Fruit fly (Drosophila melanogaster) whole organism, embryonic: ENCODE data around the gene Mco1.

Experiments used
- B-H2 ChIP-seq: fragments of 200-800 bp; sonication (Bioruptor generic); optimal IDR thresholded peaks from 2 replicates; lab custom pipeline; 2018; ENCODE audit warnings: missing biosample characterization, mild to moderate bottlenecking, missing genetic modification characterization
- BtbVII ChIP-seq: fragments of 200-800 bp; sonication (Bioruptor generic); optimal IDR thresholded peaks from 3 replicates; lab custom pipeline; 2017; ENCODE audit warnings: missing biosample characterization, mild to moderate bottlenecking, missing genetic modification characterization
- CG10147 ChIP-seq: fragments of 200-800 bp; sonication (Bioruptor generic); optimal IDR thresholded peaks from 2 replicates; lab custom pipeline; 2019; ENCODE audit warnings: missing biosample characterization, mild to moderate bottlenecking, missing genetic modification characterization, moderate library complexity
- CG10274 ChIP-seq: fragments of 200-800 bp; sonication (Bioruptor generic); optimal IDR thresholded peaks from 3 replicates; lab custom pipeline; 2017; ENCODE audit warnings: missing biosample characterization, mild to moderate bottlenecking, missing genetic modification characterization
- CG10543 ChIP-seq: fragments of 200-800 bp; sonication (Bioruptor generic); optimal IDR thresholded peaks from 3 replicates; lab custom pipeline; 2017; ENCODE audit warnings: missing biosample characterization, mild to moderate bottlenecking, missing genetic modification characterization, moderate library complexity
- CG11504 ChIP-seq: fragments of 200-800 bp; sonication (Bioruptor generic); optimal IDR thresholded peaks from 3 replicates; lab custom pipeline; 2019; ENCODE audit warnings: missing biosample characterization, mild to moderate bottlenecking, missing genetic modification characterization, moderate library complexity
- CG16779 ChIP-seq: fragments of 200-800 bp; sonication (Bioruptor generic); IDR thresholded peaks from 2 replicates; pipeline ENCODE4 v1.3.6; 2022; ENCODE audit warnings: missing biosample characterization, missing genetic modification characterization
- CG17186 ChIP-seq: fragments of 200-800 bp; sonication (Bioruptor generic); optimal IDR thresholded peaks from 3 replicates; lab custom pipeline; 2017; ENCODE audit warnings: missing biosample characterization, missing genetic modification reagents, missing genetic modification characterization
- CG2120 ChIP-seq: fragments of 200-800 bp; sonication (Bioruptor generic); optimal IDR thresholded peaks from 3 replicates; lab custom pipeline; 2016; ENCODE audit warnings: missing biosample characterization, missing genetic modification characterization
- CG2202 ChIP-seq: fragments of 200-800 bp; sonication (Bioruptor generic); optimal IDR thresholded peaks from 2 replicates; lab custom pipeline; 2018; ENCODE audit warnings: missing biosample characterization, mild to moderate bottlenecking, missing genetic modification characterization
- CG34224 ChIP-seq: fragments of 200-800 bp; sonication (Bioruptor generic); IDR thresholded peaks from 3 replicates; pipeline ENCODE4 v1.3.6; 2022; ENCODE audit warnings: missing biosample characterization, missing genetic modification characterization; ENCODE audit not compliant: partially characterized antibody
- CG3838 ChIP-seq: fragments of 200-800 bp; sonication (Bioruptor generic); optimal IDR thresholded peaks from 3 replicates; lab custom pipeline; 2016; ENCODE audit warnings: missing biosample characterization, missing genetic modification characterization
- CG4360 ChIP-seq: fragments of 200-800 bp; sonication (Bioruptor generic); IDR thresholded peaks from 2 replicates; pipeline ENCODE4 v1.3.6; 2022; ENCODE audit warnings: missing biosample characterization, missing genetic modification characterization
- CG4854 ChIP-seq: fragments of 200-800 bp; sonication (Bioruptor generic); optimal IDR thresholded peaks from 2 replicates; lab custom pipeline; 2016; ENCODE audit warnings: missing biosample characterization, missing genetic modification characterization, inconsistent platforms
- CG6654 ChIP-seq: fragments of 200-800 bp; sonication (Bioruptor generic); optimal IDR thresholded peaks from 2 replicates; lab custom pipeline; 2017; ENCODE audit warnings: missing biosample characterization, mild to moderate bottlenecking, missing genetic modification characterization
- CG7839 ChIP-seq: fragments of 200-800 bp; sonication (Bioruptor generic); optimal IDR thresholded peaks from 3 replicates; lab custom pipeline; 2018; ENCODE audit warnings: missing biosample characterization, mild to moderate bottlenecking, missing genetic modification characterization, moderate library complexity
- CG7987 ChIP-seq: fragments of 200-800 bp; sonication (Bioruptor generic); optimal IDR thresholded peaks from 2 replicates; lab custom pipeline; 2018; ENCODE audit warnings: missing biosample characterization, mild to moderate bottlenecking, missing genetic modification characterization, moderate library complexity
- Hey ChIP-seq: fragments of 200-800 bp; sonication (Bioruptor generic); optimal IDR thresholded peaks from 3 replicates; lab custom pipeline; 2018; ENCODE audit warnings: missing biosample characterization, mild to moderate bottlenecking, missing genetic modification characterization
- Hr3 ChIP-seq: fragments of 200-800 bp; sonication (Bioruptor generic); optimal IDR thresholded peaks from 3 replicates; lab custom pipeline; 2016; ENCODE audit warnings: missing biosample characterization, missing genetic modification characterization
- Hr78 ChIP-seq, 2 experiments: fragments of 200-800 bp in 1 of 2; fragments of >200 bp in 1 of 2; sonication (Bioruptor generic) in 1 of 2; optimal IDR thresholded peaks; 2 replicates each; lab custom pipeline; 2017 to 2019; ENCODE audit warnings: missing biosample characterization in 2 of 2, missing genetic modification characterization in 2 of 2, mild to moderate bottlenecking in 1 of 2, moderate library complexity in 1 of 2
- Mad ChIP-seq: fragments of 200-800 bp; sonication (Bioruptor generic); optimal IDR thresholded peaks from 2 replicates; lab custom pipeline; 2016; ENCODE audit warnings: missing biosample characterization, missing genetic modification characterization
- Myb ChIP-seq: fragments of 200-800 bp; sonication (Bioruptor generic); optimal IDR thresholded peaks from 2 replicates; lab custom pipeline; 2016; ENCODE audit warnings: missing biosample characterization, missing genetic modification characterization
- Nf-YC ChIP-seq: fragments of 200-800 bp; optimal IDR thresholded peaks from 3 replicates; lab custom pipeline; 2019; ENCODE audit warnings: missing biosample characterization, mild to moderate bottlenecking, missing genetic modification characterization, moderate library complexity
- Rfx ChIP-seq: fragments of 200-800 bp; sonication (Bioruptor generic); IDR thresholded peaks from 2 replicates; pipeline ENCODE4 v1.3.6; 2022; ENCODE audit warnings: missing biosample characterization, missing genetic modification characterization
- Rx ChIP-seq: fragments of 200-800 bp; sonication (Bioruptor generic); IDR thresholded peaks from 2 replicates; pipeline ENCODE4 v1.3.6; 2022; ENCODE audit warnings: missing biosample characterization, missing genetic modification characterization
- Side ChIP-seq: fragments of 200-800 bp; sonication (Bioruptor generic); optimal IDR thresholded peaks from 2 replicates; lab custom pipeline; 2016; ENCODE audit warnings: missing biosample characterization, missing genetic modification characterization
- Sox102F ChIP-seq: fragments of 200-800 bp; sonication (Bioruptor generic); optimal IDR thresholded peaks from 2 replicates; lab custom pipeline; 2018; ENCODE audit warnings: missing biosample characterization, mild to moderate bottlenecking, missing genetic modification characterization, moderate library complexity
- Stat92E ChIP-seq, 3 experiments: fragments of >200 bp in 2 of 3; fragments of 200-800 bp in 1 of 3; sonication (Bioruptor generic) in 1 of 3; optimal IDR thresholded peaks; 2 replicates each; lab custom pipeline; 2017 to 2019; ENCODE audit warnings: missing biosample characterization in 3 of 3, missing genetic modification characterization in 3 of 3, mild to moderate bottlenecking in 1 of 3, moderate library complexity in 1 of 3
- Taf1 ChIP-seq: fragments of 200-800 bp; sonication (Bioruptor generic); IDR thresholded peaks from 2 replicates; pipeline ENCODE4 v1.3.6; 2022; ENCODE audit warnings: missing biosample characterization, missing genetic modification characterization
- abd-A ChIP-seq: fragments of 200-800 bp; sonication (Bioruptor generic); optimal IDR thresholded peaks from 3 replicates; lab custom pipeline; 2019; ENCODE audit warnings: missing biosample characterization, mild to moderate bottlenecking, missing genetic modification characterization, moderate library complexity
- ato ChIP-seq: fragments of 200-800 bp; sonication (Bioruptor generic); IDR thresholded peaks from 2 replicates; pipeline ENCODE4 v1.3.6; 2022; ENCODE audit warnings: missing biosample characterization, missing genetic modification characterization; ENCODE audit not compliant: partially characterized antibody
- bbx ChIP-seq: fragments of 200-800 bp; sonication (Bioruptor generic); IDR thresholded peaks from 2 replicates; pipeline ENCODE4 v1.3.6; 2022; ENCODE audit warnings: missing biosample characterization, missing genetic modification characterization; ENCODE audit not compliant: partially characterized antibody
- dpn ChIP-seq, 2 experiments: fragments of 200-800 bp; sonication (Bioruptor generic); optimal IDR thresholded peaks; 3 replicates each; lab custom pipeline; 2016; ENCODE audit warnings: missing biosample characterization in 2 of 2, missing genetic modification characterization in 2 of 2
- eve ChIP-seq, 2 experiments: fragments of >200 bp; optimal IDR thresholded peaks; 2 replicates each; lab custom pipeline; 2017; ENCODE audit warnings: missing biosample characterization in 2 of 2, missing genetic modification characterization in 2 of 2
- fd64A ChIP-seq: fragments of 200-800 bp; sonication (Bioruptor generic); optimal IDR thresholded peaks from 3 replicates; lab custom pipeline; 2018; ENCODE audit warnings: missing biosample characterization, mild to moderate bottlenecking, missing genetic modification characterization
- nerfin-1 ChIP-seq: fragments of 200-800 bp; sonication (Bioruptor generic); optimal IDR thresholded peaks from 3 replicates; lab custom pipeline; 2019; ENCODE audit warnings: missing biosample characterization, mild to moderate bottlenecking, missing genetic modification characterization, moderate library complexity
- nmo ChIP-seq: fragments of 200-800 bp; sonication (Bioruptor generic); optimal IDR thresholded peaks from 2 replicates; lab custom pipeline; 2018; ENCODE audit warnings: missing biosample characterization, mild to moderate bottlenecking, missing genetic modification characterization, moderate library complexity
- otp ChIP-seq: fragments of 200-800 bp; sonication (Bioruptor generic); IDR thresholded peaks from 3 replicates; pipeline ENCODE4, ENCODE4 v1.3.6; 2022; ENCODE audit warnings: missing biosample characterization, missing genetic modification characterization
- peb ChIP-seq: fragments of 200-800 bp; sonication (Bioruptor generic); IDR thresholded peaks from 2 replicates; pipeline ENCODE4 v1.3.6; 2022; ENCODE audit warnings: missing biosample characterization, missing genetic modification characterization
- pfk ChIP-seq: fragments of 200-800 bp; sonication (Bioruptor generic); optimal IDR thresholded peaks from 2 replicates; lab custom pipeline; 2018; ENCODE audit warnings: missing biosample characterization, mild to moderate bottlenecking, missing genetic modification characterization, moderate library complexity
- repo ChIP-seq: fragments of 200-800 bp; sonication (Bioruptor generic); optimal IDR thresholded peaks from 2 replicates; lab custom pipeline; 2016; ENCODE audit warnings: missing biosample characterization, missing genetic modification characterization
- sug ChIP-seq: fragments of 200-800 bp; optimal IDR thresholded peaks from 2 replicates; lab custom pipeline; 2019; ENCODE audit warnings: missing biosample characterization, mild to moderate bottlenecking, missing genetic modification characterization, moderate library complexity
- vfl ChIP-seq: fragments of 200-800 bp; sonication (Bioruptor generic); optimal IDR thresholded peaks from 2 replicates; lab custom pipeline; 2016; ENCODE audit warnings: missing biosample characterization, missing genetic modification characterization
- zen2 ChIP-seq: fragments of 200-800 bp; sonication (Bioruptor generic); IDR thresholded peaks from 3 replicates; pipeline ENCODE4 v1.3.6; 2022; ENCODE audit warnings: missing biosample characterization, missing genetic modification characterization; ENCODE audit not compliant: partially characterized antibody

The Mco1 gene

dm6 chr2L:9430992-9431602 lies 14.7 kb downstream of the Mco1 start, which contains the start of the genes FucTB and scat (continued):
- TF ChIP-seq pfk (GFP tag; lab: Kevin White, UChicago): peak; percentile 11
- peak; percentile 93 for TF ChIP-seq CG10543 (GFP tag; lab: Kevin White, UChicago)
- TF ChIP-seq Nf-YC (tag; lab: Kevin White, UChicago): peak; percentile 86
- 0 out of 3 replicates have a peak, but pooled peaks have one; percentile 8 for TF ChIP-seq CG34224 (GFP tag; lab: Robert Waterston, UW)
- peak; percentile 95 for TF ChIP-seq Sox102F (GFP tag; lab: Kevin White, UChicago)
- peak; percentile 77 for TF ChIP-seq BtbVII (GFP tag; lab: Kevin White, UChicago)
- TF ChIP-seq otp (GFP tag; lab: Robert Waterston, UW): peak; percentile 71; the same call in 1 of the 3 replicates
- TF ChIP-seq CG6654: peak; percentile 71
- no peak for TF ChIP-seq Hr78 (GFP tag; optimal IDR thresholded peaks at IDR 0.05; lab: Kevin White, UChicago)
- TF ChIP-seq, all 482 proteins: peak for 388

- TF ChIP-seq Rfx (GFP tag; lab: Robert Waterston, UW) (peak; percentile 22; the same call in 1 of the 2 replicates), Myb (peak; percentile 29), Hr3 (no peak)
Observed at dm6 chr2L:9435099-9435498, 18.7 kb downstream of the Mco1 start, which contains the start of gene CG3769. Gene CG3769 (plus strand): TSS chr2L:9435399.

- TF ChIP-seq CG2202 (tag; lab: Kevin White, UChicago) (no peak), eve (GFP tag; optimal IDR thresholded peaks at IDR 0.05; lab: Kevin White, UChicago) (no peak), CG2120 (GFP tag; lab: Kevin White, UChicago) (no peak), abd-A (tag; lab: Kevin White, UChicago) (no peak), nerfin-1 (tag; lab: Kevin White, UChicago) (no peak), Hey (tag; lab: Kevin White, UChicago) (no peak), nmo (GFP tag; lab: Kevin White, UChicago) (no peak), peb (GFP tag; lab: Robert Waterston, UW) (no peak), CG7839 (no peak), Taf1 (GFP tag; lab: Robert Waterston, UW) (no peak), Rx (GFP tag; lab: Robert Waterston, UW) (no peak), CG7987 (GFP tag; lab: Kevin White, UChicago) (no peak), CG3838 (no peak), CG11504 (no peak), bbx (GFP tag; lab: Robert Waterston, UW) (no peak), B-H2 (GFP tag; lab: Kevin White, UChicago) (no peak), Mad (GFP tag; lab: Kevin White, UChicago) (no peak), vfl (GFP tag; lab: Kevin White, UChicago) (no peak), CG16779 (GFP tag; lab: Robert Waterston, UW) (no peak)
Observed at dm6 chr2L:9436504-9436903, 20.1 kb downstream of the Mco1 start, which contains the start of gene RpS28-like. Gene RpS28-like (plus strand): TSS chr2L:9436804.

DNA sequence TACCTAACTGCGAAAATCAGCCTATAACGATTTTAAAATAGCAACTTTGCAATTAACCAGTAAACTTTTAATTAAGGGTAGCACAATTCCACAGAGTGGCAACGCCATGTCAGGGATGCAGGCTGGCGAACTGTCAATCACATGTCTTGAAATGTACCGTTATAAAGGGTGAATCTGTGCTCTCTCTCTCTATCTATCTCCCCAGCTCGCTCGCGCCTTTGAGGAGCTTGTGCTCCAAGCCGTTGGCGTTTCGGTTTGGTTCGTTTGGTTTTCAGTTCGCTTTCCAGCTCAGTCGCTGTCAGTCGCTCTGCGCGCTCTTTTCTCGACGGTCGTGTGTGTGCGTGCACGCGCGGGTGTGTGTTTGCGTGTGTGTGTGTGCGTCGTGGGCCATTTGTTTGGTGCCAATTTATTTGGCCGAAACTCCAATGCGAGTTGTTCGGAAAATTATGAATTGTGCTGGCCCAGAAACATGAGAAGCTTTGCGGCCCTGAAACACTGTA lies 20.9 kb downstream of the Mco1 start, which contains the start of gene numb:
numb (plus strand) TSS at position 254 of the 500 bp plus-strand sequence.
- TF ChIP-seq ato (GFP tag; lab: Robert Waterston, UW) (no peak), sug (no peak), Hey (tag; lab: Kevin White, UChicago) (peak; percentile 34), zen2 (GFP tag; lab: Robert Waterston, UW) (0 out of 3 replicates have a peak, but pooled peaks have one; percentile 16), Stat92E (GFP tag; optimal IDR thresholded peaks at IDR 0.05; lab: Kevin White, UChicago) (no peak), dpn (GFP tag; optimal IDR thresholded peaks at IDR 0.05; lab: Kevin White, UChicago) (peak in 1 of 2 experiments; percentile 15), Side (GFP tag; lab: Kevin White, UChicago) (no peak), CG4854 (GFP tag; lab: Kevin White, UChicago) (no peak), CG10147 (GFP tag; lab: Kevin White, UChicago) (no peak), CG17186 (GFP tag; lab: Kevin White, UChicago) (no peak), repo (no peak), fd64A (GFP tag; lab: Kevin White, UChicago) (no peak), CG16779 (GFP tag; lab: Robert Waterston, UW) (peak; percentile 68; the same call in 1 of the 2 replicates), CG4360 (GFP tag; lab: Robert Waterston, UW) (no peak), CG10274 (GFP tag; lab: Kevin White, UChicago) (no peak)
